Worm (Caenorhabditis elegans): Measurements from ENCODE around the gene R02D1.2.

R02D1.2 gene

ce11 chrV:4322706-4323105, at the start of gene R02D1.2:
TSS of gene R02D1.2 (minus strand) at chrV:4322806.
- no peak for TF ChIP-seq unc-86 (tag; optimal IDR thresholded peaks at IDR 0.05)
- no peak for TF ChIP-seq syd-9 (tag; optimal IDR thresholded peaks at IDR 0.05)
- TF ChIP-seq ceh-19 (GFP tag; optimal IDR thresholded peaks at IDR 0.05), result no peak
- TF ChIP-seq ref-2 (tag; optimal IDR thresholded peaks at IDR 0.05), result no peak
- no peak for TF ChIP-seq unc-3 (GFP tag; conservative IDR thresholded peaks at IDR 0.05)
- TF ChIP-seq unc-3 (tag; optimal IDR thresholded peaks at IDR 0.05), result no peak
- no peak for TF ChIP-seq ceh-31 (tag; optimal IDR thresholded peaks at IDR 0.05)
- TF ChIP-seq eyg-1 (tag; optimal IDR thresholded peaks at IDR 0.05), result no peak
- TF ChIP-seq ets-4 (tag; optimal IDR thresholded peaks at IDR 0.05), result no peak
- TF ChIP-seq tbx-7 (tag; optimal IDR thresholded peaks at IDR 0.05), result no peak
- no peak for TF ChIP-seq che-1 (tag; optimal IDR thresholded peaks at IDR 0.05)
- TF ChIP-seq odd-2 (tag; optimal IDR thresholded peaks at IDR 0.05), result no peak
- no peak for TF ChIP-seq lim-6 (tag; optimal IDR thresholded peaks at IDR 0.05)
- no peak for TF ChIP-seq pag-3 (tag; optimal IDR thresholded peaks at IDR 0.05; ENCODE audit: borderline replicate concordance)
- no peak for TF ChIP-seq K02D7.2 (tag; optimal IDR thresholded peaks at IDR 0.05)
- no peak for TF ChIP-seq K09A11.1 (tag; optimal IDR thresholded peaks at IDR 0.05; ENCODE audit: insufficient read depth)
- no peak for TF ChIP-seq ceh-24 (tag; optimal IDR thresholded peaks at IDR 0.05)
- TF ChIP-seq ceh-9 (tag; optimal IDR thresholded peaks at IDR 0.05), result no peak
- TF ChIP-seq ttx-3 (tag; optimal IDR thresholded peaks at IDR 0.05), result no peak

ce11 chrV:4371309-4371933, 48.8 kb upstream of the R02D1.2 start, which contains the start of the genes gmpr-1 and fipp-1:
TSS of gene gmpr-1 (minus strand) at chrV:4371383.
TSS of gene fipp-1 (plus strand) at chrV:4371807.
- TF ChIP-seq elt-2 (tag; optimal IDR thresholded peaks at IDR 0.05) (peak; percentile 32), rnt-1 (tag; optimal IDR thresholded peaks at IDR 0.05) (no peak), ceh-31 (tag; optimal IDR thresholded peaks at IDR 0.05) (peak; percentile 12), nfya-1 (tag; optimal IDR thresholded peaks at IDR 0.05) (peak; percentile 29), ama-1 (optimal IDR thresholded peaks at IDR 0.05) (no peak), unc-42 (tag; optimal IDR thresholded peaks at IDR 0.05) (peak; percentile 43), Y22D7AL.16 (tag; optimal IDR thresholded peaks at IDR 0.05) (no peak), pha-4 (tag; optimal IDR thresholded peaks at IDR 0.05) (no peak), ceh-14 (tag; optimal IDR thresholded peaks at IDR 0.05) (peak; percentile 22)

- TF ChIP-seq unc-86 (tag; optimal IDR thresholded peaks at IDR 0.05) (no peak), nhr-11 (tag; optimal IDR thresholded peaks at IDR 0.05) (no peak), pat-9 (tag; optimal IDR thresholded peaks at IDR 0.05) (no peak), fax-1 (tag; optimal IDR thresholded peaks at IDR 0.05) (no peak)
These were observed 47.9 kb upstream of the R02D1.2 start for ce11 chrV:4370515-4370914.

ce11 chrV:4366440-4366839, 43.8 kb upstream of the R02D1.2 start, which contains the start of gene F32D1.11:
TSS of gene F32D1.11 (minus strand) at chrV:4366540.
- TF ChIP-seq ttx-3 (tag; optimal IDR thresholded peaks at IDR 0.05), result no peak
- no peak for TF ChIP-seq zip-5 (tag; optimal IDR thresholded peaks at IDR 0.05)
- TF ChIP-seq odd-2 (tag; optimal IDR thresholded peaks at IDR 0.05), result no peak
- TF ChIP-seq K02D7.2 (tag; optimal IDR thresholded peaks at IDR 0.05), result no peak

ce11 chrV:4364517-4364916, 41.9 kb upstream of the R02D1.2 start, which contains the start of gene grl-13:
TSS of gene grl-13 (minus strand) at chrV:4364617.
- TF ChIP-seq nhr-11 (tag; optimal IDR thresholded peaks at IDR 0.05), result no peak
- no peak for TF ChIP-seq fax-1 (tag; optimal IDR thresholded peaks at IDR 0.05)
- no peak for TF ChIP-seq zip-5 (tag; optimal IDR thresholded peaks at IDR 0.05)
- no peak for TF ChIP-seq pax-1 (tag; optimal IDR thresholded peaks at IDR 0.05)
- no peak for TF ChIP-seq hlh-6 (tag; optimal IDR thresholded peaks at IDR 0.05)

Data from whole organism, late embryonic.